Worm (Caenorhabditis elegans) whole organism, young adult: ENCODE results near the gene EEED8.18.

ENCODE experiments used
- B0336.3 ChIP-seq: fragments of 200-800 bp; sonication (Bioruptor generic); IDR thresholded peaks from 2 replicates; pipeline ENCODE4 v1.3.6; 2022; ENCODE audit warnings: missing genetic modification characterization, missing compliant biosample characterization
- F49E8.2 ChIP-seq: sonication (generic microtip); optimal IDR thresholded peaks from 3 replicates; lab custom pipeline; 2017; ENCODE audit warnings: missing genetic modification characterization, mild to moderate bottlenecking, missing compliant biosample characterization, antibody characterized with exemption, moderate library complexity; ENCODE audit not compliant: insufficient read depth
- egl-44 ChIP-seq: fragments of 200-800 bp; sonication (Bioruptor generic); IDR thresholded peaks from 2 replicates; pipeline ENCODE4 v1.3.6; 2022; ENCODE audit warnings: missing genetic modification reagents, missing genetic modification characterization, missing compliant biosample characterization
- mcd-1 ChIP-seq: fragments of 200-800 bp; sonication (Bioruptor generic); IDR thresholded peaks from 2 replicates; pipeline ENCODE4 v1.3.6; 2022; ENCODE audit warnings: missing genetic modification reagents, missing genetic modification characterization, missing compliant biosample characterization
- ztf-28 ChIP-seq: fragments of 200-800 bp; sonication (Bioruptor generic); IDR thresholded peaks from 2 replicates; pipeline ENCODE4 v1.3.6; 2022; ENCODE audit warnings: missing genetic modification reagents, missing genetic modification characterization, missing compliant biosample characterization

- TF ChIP-seq egl-44 (GFP tag; lab: Robert Waterston, UW) = no peak
- no peak for TF ChIP-seq B0336.3 (GFP tag; lab: Robert Waterston, UW)
- no peak for TF ChIP-seq ztf-28 (GFP tag; lab: Robert Waterston, UW)
- TF ChIP-seq F49E8.2 (tag; lab: Kevin White, UChicago) = no peak
- TF ChIP-seq mcd-1 (GFP tag; lab: Robert Waterston, UW) = no peak
These were observed 17.3 kb upstream of the EEED8.18 start, which contains the start of the genes F07F6.4 and F07F6.2 for ce11 chrII:5429522-5430257.
